Fruit fly (Drosophila melanogaster) whole organism, embryonic: ENCODE data around the gene Plzf.

Source experiments
- Abd-B ChIP-seq: fragments of 200-800 bp; sonication (Bioruptor generic); optimal IDR thresholded peaks from 2 replicates; lab custom pipeline; 2018; ENCODE audit warnings: missing biosample characterization, mild to moderate bottlenecking, missing genetic modification characterization, moderate library complexity
- Adf1 ChIP-seq: fragments of 200-800 bp; sonication (Bioruptor generic); IDR thresholded peaks from 2 replicates; pipeline ENCODE4 v1.3.6; 2022; ENCODE audit warnings: missing biosample characterization, missing genetic modification characterization
- Asciz ChIP-seq: fragments of 200-800 bp; sonication (Bioruptor generic); optimal IDR thresholded peaks from 2 replicates; lab custom pipeline; 2017; ENCODE audit warnings: missing biosample characterization, mild to moderate bottlenecking, missing genetic modification characterization, missing genetic modification reagents
- Atf3 ChIP-seq: fragments of 200-800 bp; sonication (Bioruptor generic); optimal IDR thresholded peaks from 3 replicates; lab custom pipeline; 2016; ENCODE audit warnings: missing biosample characterization, missing genetic modification characterization
- CG10654 ChIP-seq: fragments of 200-800 bp; sonication (Bioruptor generic); optimal IDR thresholded peaks from 2 replicates; lab custom pipeline; 2016; ENCODE audit warnings: missing biosample characterization, missing genetic modification characterization
- CG1233 ChIP-seq: fragments of 200-800 bp; sonication (Bioruptor generic); optimal IDR thresholded peaks from 4 replicates; lab custom pipeline; 2018; ENCODE audit warnings: missing biosample characterization, mild to moderate bottlenecking, missing genetic modification characterization
- CG12744 ChIP-seq: fragments of 200-800 bp; sonication (Bioruptor generic); optimal IDR thresholded peaks from 2 replicates; lab custom pipeline; 2016; ENCODE audit warnings: missing biosample characterization, missing genetic modification characterization
- CG12769 ChIP-seq: fragments of 200-800 bp; sonication (Bioruptor generic); optimal IDR thresholded peaks from 2 replicates; lab custom pipeline; 2019; ENCODE audit warnings: missing biosample characterization, mild to moderate bottlenecking, missing genetic modification characterization, moderate library complexity
- CG14965 ChIP-seq: fragments of 200-800 bp; sonication (Bioruptor generic); optimal IDR thresholded peaks from 2 replicates; lab custom pipeline; 2016; ENCODE audit warnings: missing biosample characterization, missing genetic modification characterization, borderline replicate concordance
- CG15073 ChIP-seq: fragments of 200-800 bp; sonication (Bioruptor generic); optimal IDR thresholded peaks from 2 replicates; lab custom pipeline; 2016; ENCODE audit warnings: missing biosample characterization, missing genetic modification characterization
- CG16815 ChIP-seq: fragments of 200-800 bp; sonication (Bioruptor generic); optimal IDR thresholded peaks from 3 replicates; lab custom pipeline; 2017; ENCODE audit warnings: missing biosample characterization, mild to moderate bottlenecking, missing genetic modification characterization
- CG17328 ChIP-seq: fragments of 200-800 bp; sonication (Bioruptor generic); IDR thresholded peaks from 2 replicates; pipeline ENCODE4 v1.3.6; 2022; ENCODE audit warnings: missing biosample characterization, missing genetic modification characterization
- CG1832 ChIP-seq: fragments of 200-800 bp; sonication (Bioruptor generic); optimal IDR thresholded peaks from 2 replicates; lab custom pipeline; 2017; ENCODE audit warnings: missing biosample characterization, mild to moderate bottlenecking, missing genetic modification characterization, inconsistent platforms
- CG30020 ChIP-seq: fragments of 200-800 bp; optimal IDR thresholded peaks from 2 replicates; lab custom pipeline; 2019; ENCODE audit warnings: missing biosample characterization, mild to moderate bottlenecking, missing genetic modification characterization, moderate library complexity
- CG31365 ChIP-seq: fragments of 200-800 bp; sonication (Bioruptor generic); optimal IDR thresholded peaks from 2 replicates; lab custom pipeline; 2018; ENCODE audit warnings: missing biosample characterization, mild to moderate bottlenecking, missing genetic modification characterization
- CG4730 ChIP-seq: fragments of 200-800 bp; sonication (Bioruptor generic); IDR thresholded peaks from 2 replicates; pipeline ENCODE4 v1.3.6; 2022; ENCODE audit warnings: missing biosample characterization, missing genetic modification characterization
- CG7963 ChIP-seq: fragments of 200-800 bp; sonication (Bioruptor generic); IDR thresholded peaks from 3 replicates; pipeline ENCODE4 v1.3.6; 2022; ENCODE audit warnings: missing biosample characterization, missing genetic modification characterization; ENCODE audit not compliant: partially characterized antibody
- CG7987 ChIP-seq: fragments of 200-800 bp; sonication (Bioruptor generic); optimal IDR thresholded peaks from 2 replicates; lab custom pipeline; 2018; ENCODE audit warnings: missing biosample characterization, mild to moderate bottlenecking, missing genetic modification characterization, moderate library complexity
- CG8924 ChIP-seq: fragments of 200-800 bp; optimal IDR thresholded peaks from 3 replicates; lab custom pipeline; 2019; ENCODE audit warnings: missing biosample characterization, mild to moderate bottlenecking, missing genetic modification characterization, moderate library complexity
- HLHmδ ChIP-seq: fragments of 200-800 bp; sonication (Bioruptor generic); optimal IDR thresholded peaks from 2 replicates; lab custom pipeline; 2018; ENCODE audit warnings: missing biosample characterization, mild to moderate bottlenecking, missing genetic modification characterization, moderate library complexity
- Hey ChIP-seq: fragments of 200-800 bp; sonication (Bioruptor generic); optimal IDR thresholded peaks from 3 replicates; lab custom pipeline; 2018; ENCODE audit warnings: missing biosample characterization, mild to moderate bottlenecking, missing genetic modification characterization
- Mad ChIP-seq: fragments of 200-800 bp; sonication (Bioruptor generic); optimal IDR thresholded peaks from 2 replicates; lab custom pipeline; 2016; ENCODE audit warnings: missing biosample characterization, missing genetic modification characterization
- Mrtf ChIP-seq: fragments of 200-800 bp; sonication (Bioruptor generic); IDR thresholded peaks from 3 replicates; pipeline ENCODE4 v1.3.6; 2022; ENCODE audit warnings: missing biosample characterization, missing genetic modification characterization
- NFAT ChIP-seq: fragments of 200-800 bp; sonication (Bioruptor generic); IDR thresholded peaks from 2 replicates; pipeline ENCODE4 v1.3.6; 2022; ENCODE audit warnings: missing biosample characterization, missing genetic modification characterization
- Sox102F ChIP-seq: fragments of 200-800 bp; sonication (Bioruptor generic); optimal IDR thresholded peaks from 2 replicates; lab custom pipeline; 2018; ENCODE audit warnings: missing biosample characterization, mild to moderate bottlenecking, missing genetic modification characterization, moderate library complexity
- Spps ChIP-seq: fragments of 200-800 bp; sonication (Bioruptor generic); optimal IDR thresholded peaks from 2 replicates; lab custom pipeline; 2018; ENCODE audit warnings: missing biosample characterization, mild to moderate bottlenecking, missing genetic modification characterization
- Tbp ChIP-seq: fragments of >200 bp; optimal IDR thresholded peaks from 2 replicates; lab custom pipeline; 2018; ENCODE audit warnings: missing biosample characterization, missing genetic modification characterization
- YL-1 ChIP-seq: fragments of 200-800 bp; sonication (Bioruptor generic); optimal IDR thresholded peaks from 3 replicates; lab custom pipeline; 2017; ENCODE audit warnings: missing biosample characterization, mild to moderate bottlenecking, missing genetic modification characterization
- ab ChIP-seq: fragments of 200-800 bp; sonication (Bioruptor generic); optimal IDR thresholded peaks from 2 replicates; lab custom pipeline; 2016; ENCODE audit warnings: missing biosample characterization, missing genetic modification characterization
- br ChIP-seq: fragments of >200 bp; optimal IDR thresholded peaks from 2 replicates; lab custom pipeline; 2017
- chm ChIP-seq: fragments of 200-800 bp; sonication (Bioruptor generic); IDR thresholded peaks from 2 replicates; pipeline ENCODE4 v1.3.6; 2022; ENCODE audit warnings: missing biosample characterization, missing genetic modification characterization
- crol ChIP-seq: fragments of 200-800 bp; sonication (Bioruptor generic); IDR thresholded peaks from 2 replicates; pipeline ENCODE4 v1.3.6; 2022; ENCODE audit warnings: missing biosample characterization, missing genetic modification characterization
- dimm ChIP-seq: fragments of 200-800 bp; sonication (Bioruptor generic); IDR thresholded peaks from 2 replicates; pipeline ENCODE4 v1.3.6; 2022; ENCODE audit warnings: missing biosample characterization, missing genetic modification characterization
- dmrt11E ChIP-seq: fragments of 200-800 bp; sonication (Bioruptor generic); optimal IDR thresholded peaks from 3 replicates; lab custom pipeline; 2018; ENCODE audit warnings: missing biosample characterization, mild to moderate bottlenecking, missing genetic modification characterization, moderate library complexity
- dpn ChIP-seq, 2 experiments: fragments of 200-800 bp; sonication (Bioruptor generic); optimal IDR thresholded peaks; 3 replicates each; lab custom pipeline; 2016; ENCODE audit warnings: missing biosample characterization in 2 of 2, missing genetic modification characterization in 2 of 2
- ems ChIP-seq: fragments of 200-800 bp; sonication (Bioruptor generic); optimal IDR thresholded peaks from 3 replicates; lab custom pipeline; 2016; ENCODE audit warnings: missing biosample characterization, missing genetic modification characterization
- gcm ChIP-seq: fragments of 200-800 bp; sonication (Bioruptor generic); optimal IDR thresholded peaks from 2 replicates; lab custom pipeline; 2019; ENCODE audit warnings: missing biosample characterization, mild to moderate bottlenecking, missing genetic modification characterization, moderate library complexity
- gem ChIP-seq: fragments of 200-800 bp; sonication (Bioruptor generic); optimal IDR thresholded peaks from 2 replicates; lab custom pipeline; 2019; ENCODE audit warnings: missing biosample characterization, mild to moderate bottlenecking, missing genetic modification characterization, moderate library complexity
- hbn ChIP-seq: fragments of 200-800 bp; sonication (Bioruptor generic); IDR thresholded peaks from 2 replicates; pipeline ENCODE4 v1.3.6; 2022; ENCODE audit warnings: missing biosample characterization, missing genetic modification characterization; ENCODE audit not compliant: partially characterized antibody
- her ChIP-seq: fragments of 200-800 bp; sonication (Bioruptor generic); optimal IDR thresholded peaks from 2 replicates; lab custom pipeline; 2016; ENCODE audit warnings: missing biosample characterization, missing genetic modification characterization
- insv ChIP-seq, 2 experiments: fragments of 200-800 bp; sonication (Bioruptor generic); optimal IDR thresholded peaks; 3 replicates each; lab custom pipeline; 2016 to 2018; ENCODE audit warnings: missing biosample characterization in 2 of 2, missing genetic modification characterization in 2 of 2
- pfk ChIP-seq: fragments of 200-800 bp; sonication (Bioruptor generic); optimal IDR thresholded peaks from 2 replicates; lab custom pipeline; 2018; ENCODE audit warnings: missing biosample characterization, mild to moderate bottlenecking, missing genetic modification characterization, moderate library complexity
- ro ChIP-seq: fragments of 200-800 bp; sonication (Bioruptor generic); IDR thresholded peaks from 2 replicates; pipeline ENCODE4 v1.3.6; 2022; ENCODE audit warnings: missing biosample characterization, missing genetic modification characterization
- salm ChIP-seq: fragments of 200-800 bp; sonication (Bioruptor generic); optimal IDR thresholded peaks from 2 replicates; lab custom pipeline; 2018; ENCODE audit warnings: missing biosample characterization, mild to moderate bottlenecking, missing genetic modification characterization
- slbo ChIP-seq: fragments of 200-800 bp; sonication (Bioruptor generic); IDR thresholded peaks from 2 replicates; pipeline ENCODE4 v1.3.6; 2022; ENCODE audit warnings: missing biosample characterization, missing genetic modification characterization
- stc ChIP-seq: fragments of 200-800 bp; sonication (Bioruptor generic); IDR thresholded peaks from 2 replicates; pipeline ENCODE4 v1.3.6; 2022; ENCODE audit warnings: missing biosample characterization, missing genetic modification characterization
- stwl ChIP-seq: fragments of 200-800 bp; sonication (Bioruptor generic); optimal IDR thresholded peaks from 3 replicates; lab custom pipeline; 2018; ENCODE audit warnings: missing biosample characterization, mild to moderate bottlenecking, missing genetic modification characterization, moderate library complexity
- unpg ChIP-seq: fragments of 200-800 bp; sonication (Bioruptor generic); optimal IDR thresholded peaks from 3 replicates; lab custom pipeline; 2018; ENCODE audit warnings: missing biosample characterization, mild to moderate bottlenecking, missing genetic modification characterization, moderate library complexity
- zfh2 ChIP-seq: fragments of 200-800 bp; sonication (Bioruptor generic); optimal IDR thresholded peaks from 2 replicates; lab custom pipeline; 2016; ENCODE audit warnings: missing biosample characterization, missing genetic modification characterization

The Plzf gene

dm6 chr2L:12011682-12012655 lies 36.7 kb downstream of the Plzf start (continued):
- TF ChIP-seq NFAT (GFP tag; lab: Robert Waterston, UW) (no peak), insv (GFP tag; optimal IDR thresholded peaks at IDR 0.05; lab: Kevin White, UChicago) (peak in 1 of 2 experiments; percentile 60), pfk (GFP tag; lab: Kevin White, UChicago) (peak; percentile 95), CG12744 (GFP tag; lab: Kevin White, UChicago) (peak; percentile 63), ro (GFP tag; lab: Robert Waterston, UW) (no peak), Hey (tag; lab: Kevin White, UChicago) (peak; percentile 10), CG7963 (no peak), CG17328 (GFP tag; lab: Robert Waterston, UW) (no peak), dimm (GFP tag; lab: Robert Waterston, UW) (no peak), Mrtf (no peak), CG10654 (GFP tag; lab: Kevin White, UChicago) (peak; percentile 60), gcm (GFP tag; lab: Kevin White, UChicago) (peak; percentile 77), Adf1 (GFP tag; lab: Robert Waterston, UW) (no peak), stc (GFP tag; lab: Robert Waterston, UW) (no peak), Tbp (GFP tag; lab: Kevin White, UChicago) (no peak), Spps (tag; lab: Kevin White, UChicago) (peak; percentile 8), crol (GFP tag; lab: Robert Waterston, UW) (no peak), CG1233 (GFP tag; lab: Kevin White, UChicago) (peak; percentile 58), ab (GFP tag; lab: Kevin White, UChicago) (peak; percentile 34), CG1832 (GFP tag; lab: Kevin White, UChicago) (peak; percentile 44), Atf3 (peak; percentile 2), Mad (GFP tag; lab: Kevin White, UChicago) (peak; percentile 80), Asciz (GFP tag; lab: Kevin White, UChicago) (no peak), chm (GFP tag; lab: Robert Waterston, UW) (no peak), CG31365 (tag; lab: Kevin White, UChicago) (peak; percentile 49), dmrt11E (tag; lab: Kevin White, UChicago) (no peak), CG16815 (GFP tag; lab: Kevin White, UChicago) (peak; percentile 12), CG30020 (tag; lab: Kevin White, UChicago) (no peak), salm (tag; lab: Kevin White, UChicago) (peak; percentile 82), CG7987 (GFP tag; lab: Kevin White, UChicago) (peak; percentile 27), dpn (GFP tag; optimal IDR thresholded peaks at IDR 0.05; lab: Kevin White, UChicago) (peak; percentile 76 to 81), CG12769 (peak; percentile 98), YL-1 (GFP tag; lab: Kevin White, UChicago) (peak; percentile 44), CG14965 (GFP tag; lab: Kevin White, UChicago) (peak; percentile 13), HLHmδ (GFP tag; lab: Kevin White, UChicago) (peak; percentile 89), CG15073 (GFP tag; lab: Kevin White, UChicago) (no peak), ems (peak; percentile 74), Sox102F (GFP tag; lab: Kevin White, UChicago) (peak; percentile 57), CG4730 (GFP tag; lab: Robert Waterston, UW) (no peak), CG8924 (tag; lab: Kevin White, UChicago) (peak; percentile 67), stwl (peak; percentile 94), hbn (GFP tag; lab: Robert Waterston, UW) (no peak), zfh2 (GFP tag; lab: Kevin White, UChicago) (peak; percentile 77), her (peak; percentile 85), gem (tag; lab: Kevin White, UChicago) (peak; percentile 65), br (lab: Kevin White, UChicago) (no peak), Abd-B (peak; percentile 56), unpg (GFP tag; lab: Kevin White, UChicago) (peak; percentile 57), slbo (GFP tag; lab: Robert Waterston, UW) (no peak)
